Worm (Caenorhabditis elegans) whole organism, L4/young adult: ENCODE results near the gene afmd-1.

Experiments used
- W03F9.2 ChIP-seq: fragments of 150-350 bp; optimal IDR thresholded peaks from 2 replicates; lab custom pipeline; 2014; ENCODE audit warnings: missing biosample characterization, missing genetic modification characterization
- dao-5 ChIP-seq: sonication (generic microtip); optimal IDR thresholded peaks from 2 replicates; lab custom pipeline; 2016; ENCODE audit warnings: missing genotype, missing genetic modification characterization, moderate library complexity, missing compliant biosample characterization
- him-1 ChIP-seq: sonication (generic microtip); optimal IDR thresholded peaks from 2 replicates; lab custom pipeline; 2016; ENCODE audit warnings: missing genotype, missing genetic modification reagents, missing genetic modification characterization, missing compliant biosample characterization

- TF ChIP-seq him-1 (tag; lab: Kevin White, UChicago) (no peak), W03F9.2 (tag; lab: Kevin White, UChicago) (no peak), dao-5 (tag; lab: Kevin White, UChicago) (no peak)
Measured at ce11 chrIV:7228208-7228607, 15.8 kb upstream of the afmd-1 start, which contains the start of gene D2024.5.
